Worm (Caenorhabditis elegans): ENCODE data around the gene nbs-1.

- TF ChIP-seq nhr-67 (tag; optimal IDR thresholded peaks at IDR 0.05) (no peak), elt-1 (tag; optimal IDR thresholded peaks at IDR 0.05) (no peak)
These were observed 4.7 kb downstream of the nbs-1 start for ce11 chrII:11091577-11091976.
